Fruit fly (Drosophila melanogaster) whole organism, embryonic: ENCODE results near the gene CG7945.

ENCODE experiments used
- Asciz ChIP-seq: fragments of 200-800 bp; sonication (Bioruptor generic); optimal IDR thresholded peaks from 2 replicates; lab custom pipeline; 2017; ENCODE audit warnings: missing biosample characterization, mild to moderate bottlenecking, missing genetic modification characterization, missing genetic modification reagents
- Blimp-1 ChIP-seq: fragments of 200-800 bp; sonication (Bioruptor generic); optimal IDR thresholded peaks from 3 replicates; lab custom pipeline; 2018; ENCODE audit warnings: missing biosample characterization, missing genetic modification characterization, mild to moderate bottlenecking, moderate library complexity, missing genetic modification reagents
- C15 ChIP-seq: fragments of 200-800 bp; sonication (Bioruptor generic); IDR thresholded peaks from 3 replicates; pipeline ENCODE4 v1.3.6; 2022; ENCODE audit warnings: missing biosample characterization, missing genetic modification characterization
- CG11093 ChIP-seq: fragments of 200-800 bp; sonication (Bioruptor generic); IDR thresholded peaks from 3 replicates; pipeline ENCODE4 v1.3.6; 2022; ENCODE audit warnings: missing biosample characterization, missing genetic modification characterization
- CG11247 ChIP-seq: fragments of 200-800 bp; sonication (Bioruptor generic); IDR thresholded peaks from 2 replicates; pipeline ENCODE4 v1.3.6; 2022; ENCODE audit warnings: missing biosample characterization, missing genetic modification characterization
- CG12104 ChIP-seq: fragments of 200-800 bp; sonication (Bioruptor generic); optimal IDR thresholded peaks from 3 replicates; lab custom pipeline; 2016; ENCODE audit warnings: missing biosample characterization, missing genetic modification characterization
- CG12155 ChIP-seq: fragments of 200-800 bp; sonication (Bioruptor generic); optimal IDR thresholded peaks from 3 replicates; lab custom pipeline; 2016; ENCODE audit warnings: missing biosample characterization, missing genetic modification characterization
- CG12236 ChIP-seq: fragments of 200-800 bp; sonication (Bioruptor generic); optimal IDR thresholded peaks from 2 replicates; lab custom pipeline; 2016; ENCODE audit warnings: missing biosample characterization, missing genetic modification characterization
- CG12744 ChIP-seq: fragments of 200-800 bp; sonication (Bioruptor generic); optimal IDR thresholded peaks from 2 replicates; lab custom pipeline; 2016; ENCODE audit warnings: missing biosample characterization, missing genetic modification characterization
- CG13424 ChIP-seq: fragments of 200-800 bp; sonication (Bioruptor generic); optimal IDR thresholded peaks from 2 replicates; lab custom pipeline; 2019; ENCODE audit warnings: missing biosample characterization, mild to moderate bottlenecking, missing genetic modification characterization, moderate library complexity
- CG15479 ChIP-seq: fragments of 200-800 bp; sonication (Bioruptor generic); optimal IDR thresholded peaks from 3 replicates; lab custom pipeline; 2019; ENCODE audit warnings: missing biosample characterization, mild to moderate bottlenecking, missing genetic modification characterization, moderate library complexity
- CG16779 ChIP-seq: fragments of 200-800 bp; sonication (Bioruptor generic); IDR thresholded peaks from 2 replicates; pipeline ENCODE4 v1.3.6; 2022; ENCODE audit warnings: missing biosample characterization, missing genetic modification characterization
- CG17361 ChIP-seq: fragments of 200-800 bp; sonication (Bioruptor generic); IDR thresholded peaks from 3 replicates; pipeline ENCODE4 v1.3.6; 2022; ENCODE audit warnings: missing biosample characterization, missing genetic modification characterization
- CG18476 ChIP-seq: fragments of 200-800 bp; sonication (Bioruptor generic); optimal IDR thresholded peaks from 2 replicates; lab custom pipeline; 2016; ENCODE audit warnings: missing biosample characterization, mild to moderate bottlenecking, missing genetic modification characterization
- CG2202 ChIP-seq: fragments of 200-800 bp; sonication (Bioruptor generic); optimal IDR thresholded peaks from 2 replicates; lab custom pipeline; 2018; ENCODE audit warnings: missing biosample characterization, mild to moderate bottlenecking, missing genetic modification characterization
- CG32532 ChIP-seq: fragments of 200-800 bp; sonication (Bioruptor generic); IDR thresholded peaks from 2 replicates; pipeline ENCODE4 v1.3.6; 2022; ENCODE audit warnings: missing biosample characterization, missing genetic modification characterization
- CG32767 ChIP-seq: fragments of 200-800 bp; sonication (Bioruptor generic); IDR thresholded peaks from 2 replicates; pipeline ENCODE4 v1.3.6; 2022; ENCODE audit warnings: missing biosample characterization, missing genetic modification characterization
- CG3407 ChIP-seq: fragments of 200-800 bp; sonication (Bioruptor generic); optimal IDR thresholded peaks from 2 replicates; lab custom pipeline; 2018; ENCODE audit warnings: missing biosample characterization, mild to moderate bottlenecking, missing genetic modification characterization
- CG4328 ChIP-seq: fragments of 200-800 bp; sonication (Bioruptor generic); optimal IDR thresholded peaks from 3 replicates; lab custom pipeline; 2017; ENCODE audit warnings: missing biosample characterization, missing genetic modification reagents, missing genetic modification characterization
- CG7556 ChIP-seq: fragments of 200-800 bp; sonication (Bioruptor generic); optimal IDR thresholded peaks from 2 replicates; lab custom pipeline; 2017; ENCODE audit warnings: missing biosample characterization, mild to moderate bottlenecking, missing genetic modification characterization
- CG7745 ChIP-seq: fragments of 200-800 bp; sonication (Bioruptor generic); optimal IDR thresholded peaks from 2 replicates; lab custom pipeline; 2018; ENCODE audit warnings: missing biosample characterization, mild to moderate bottlenecking, missing genetic modification characterization, moderate library complexity
- CG8089 ChIP-seq: fragments of 200-800 bp; sonication (Bioruptor generic); optimal IDR thresholded peaks from 3 replicates; lab custom pipeline; 2016; ENCODE audit warnings: missing biosample characterization, missing genetic modification characterization
- Dref ChIP-seq: fragments of 200-800 bp; sonication (Bioruptor generic); IDR thresholded peaks from 2 replicates; pipeline ENCODE4 v1.3.6; 2022; ENCODE audit warnings: missing biosample characterization, missing genetic modification characterization
- GATAe ChIP-seq: fragments of 200-800 bp; sonication (Bioruptor generic); conservative IDR thresholded peaks from 2 replicates; pipeline ENCODE4 v1.3.6; 2022; ENCODE audit warnings: missing biosample characterization, missing genetic modification characterization
- Hand ChIP-seq: fragments of 200-800 bp; sonication (Bioruptor generic); optimal IDR thresholded peaks from 2 replicates; lab custom pipeline; 2017; ENCODE audit warnings: mild to moderate bottlenecking, missing biosample characterization, missing genetic modification reagents, missing genetic modification characterization
- Hey ChIP-seq: fragments of 200-800 bp; sonication (Bioruptor generic); optimal IDR thresholded peaks from 3 replicates; lab custom pipeline; 2018; ENCODE audit warnings: missing biosample characterization, mild to moderate bottlenecking, missing genetic modification characterization
- Lhr ChIP-seq: fragments of 200-800 bp; sonication (Bioruptor generic); optimal IDR thresholded peaks from 3 replicates; lab custom pipeline; 2017; ENCODE audit warnings: mild to moderate bottlenecking, missing biosample characterization, missing genetic modification reagents, missing genetic modification characterization
- Oli ChIP-seq: fragments of 200-800 bp; sonication (Bioruptor generic); optimal IDR thresholded peaks from 2 replicates; lab custom pipeline; 2018; ENCODE audit warnings: missing biosample characterization, mild to moderate bottlenecking, missing genetic modification characterization, moderate library complexity
- Side ChIP-seq: fragments of 200-800 bp; sonication (Bioruptor generic); optimal IDR thresholded peaks from 2 replicates; lab custom pipeline; 2016; ENCODE audit warnings: missing biosample characterization, missing genetic modification characterization
- Spps ChIP-seq: fragments of 200-800 bp; sonication (Bioruptor generic); optimal IDR thresholded peaks from 2 replicates; lab custom pipeline; 2018; ENCODE audit warnings: missing biosample characterization, mild to moderate bottlenecking, missing genetic modification characterization
- TFAM ChIP-seq: fragments of 200-800 bp; sonication (Bioruptor generic); optimal IDR thresholded peaks from 2 replicates; lab custom pipeline; 2017; ENCODE audit warnings: missing biosample characterization, missing genetic modification characterization, inconsistent platforms
- Usf ChIP-seq: fragments of 200-800 bp; sonication (Bioruptor generic); optimal IDR thresholded peaks from 2 replicates; lab custom pipeline; 2017; ENCODE audit warnings: missing genotype, missing biosample characterization, missing genetic modification characterization
- ash1 ChIP-seq: fragments of 200-800 bp; sonication (Bioruptor generic); optimal IDR thresholded peaks from 2 replicates; lab custom pipeline; 2018; ENCODE audit warnings: missing biosample characterization, mild to moderate bottlenecking, missing genetic modification characterization
- chm ChIP-seq: fragments of 200-800 bp; sonication (Bioruptor generic); IDR thresholded peaks from 2 replicates; pipeline ENCODE4 v1.3.6; 2022; ENCODE audit warnings: missing biosample characterization, missing genetic modification characterization
- dimm ChIP-seq: fragments of 200-800 bp; sonication (Bioruptor generic); IDR thresholded peaks from 2 replicates; pipeline ENCODE4 v1.3.6; 2022; ENCODE audit warnings: missing biosample characterization, missing genetic modification characterization
- dpn ChIP-seq, 2 experiments: fragments of 200-800 bp; sonication (Bioruptor generic); optimal IDR thresholded peaks; 3 replicates each; lab custom pipeline; 2016; ENCODE audit warnings: missing biosample characterization in 2 of 2, missing genetic modification characterization in 2 of 2
- en ChIP-seq: fragments of 200-800 bp; sonication (Bioruptor generic); optimal IDR thresholded peaks from 2 replicates; lab custom pipeline; 2016; ENCODE audit warnings: missing biosample characterization, missing genetic modification characterization
- fd96Cb ChIP-seq: fragments of 200-800 bp; sonication (Bioruptor generic); optimal IDR thresholded peaks from 2 replicates; lab custom pipeline; 2018; ENCODE audit warnings: missing biosample characterization, mild to moderate bottlenecking, missing genetic modification characterization, moderate library complexity
- fru ChIP-seq: fragments of >200 bp; optimal IDR thresholded peaks from 2 replicates; lab custom pipeline; 2017
- knrl ChIP-seq: fragments of 200-800 bp; sonication (Bioruptor generic); IDR thresholded peaks from 3 replicates; pipeline ENCODE4 v1.3.6; 2022; ENCODE audit warnings: missing biosample characterization, missing genetic modification characterization; ENCODE audit not compliant: partially characterized antibody
- lbe ChIP-seq: fragments of 200-800 bp; sonication (Bioruptor generic); optimal IDR thresholded peaks from 2 replicates; lab custom pipeline; 2016; ENCODE audit warnings: missing biosample characterization, mild to moderate bottlenecking, missing genetic modification characterization
- mirr ChIP-seq: fragments of 200-800 bp; sonication (Bioruptor generic); optimal IDR thresholded peaks from 3 replicates; lab custom pipeline; 2018; ENCODE audit warnings: missing biosample characterization, mild to moderate bottlenecking, missing genetic modification characterization
- prd ChIP-seq, 3 experiments: fragments of >200 bp in 2 of 3; fragments of 200-800 bp in 1 of 3; sonication (Bioruptor generic) in 1 of 3; optimal IDR thresholded peaks in 2 of 3; IDR thresholded peaks in 1 of 3; 2 replicates in 2 of 3; 3 replicates in 1 of 3; pipeline versions ENCODE4 v1.3.6 to Lab custom; 2017 to 2022; ENCODE audit warnings: missing biosample characterization in 1 of 3, missing genetic modification characterization in 1 of 3
- sima ChIP-seq: fragments of 200-800 bp; sonication (Bioruptor generic); optimal IDR thresholded peaks from 2 replicates; lab custom pipeline; 2016; ENCODE audit warnings: missing biosample characterization, missing genetic modification characterization
- twi ChIP-seq: fragments of 200-800 bp; optimal IDR thresholded peaks from 2 replicates; lab custom pipeline; 2019; ENCODE audit warnings: missing biosample characterization, mild to moderate bottlenecking, missing genetic modification characterization, moderate library complexity
- tx ChIP-seq: fragments of 200-800 bp; sonication (Bioruptor generic); optimal IDR thresholded peaks from 2 replicates; lab custom pipeline; 2016; ENCODE audit warnings: missing biosample characterization, missing genetic modification characterization
- usp ChIP-seq: fragments of >200 bp; optimal IDR thresholded peaks from 2 replicates; lab custom pipeline; 2017; ENCODE audit warnings: missing biosample characterization, missing genetic modification characterization
- zen2 ChIP-seq: fragments of 200-800 bp; sonication (Bioruptor generic); IDR thresholded peaks from 3 replicates; pipeline ENCODE4 v1.3.6; 2022; ENCODE audit warnings: missing biosample characterization, missing genetic modification characterization; ENCODE audit not compliant: partially characterized antibody

Gene CG7945

DNA sequence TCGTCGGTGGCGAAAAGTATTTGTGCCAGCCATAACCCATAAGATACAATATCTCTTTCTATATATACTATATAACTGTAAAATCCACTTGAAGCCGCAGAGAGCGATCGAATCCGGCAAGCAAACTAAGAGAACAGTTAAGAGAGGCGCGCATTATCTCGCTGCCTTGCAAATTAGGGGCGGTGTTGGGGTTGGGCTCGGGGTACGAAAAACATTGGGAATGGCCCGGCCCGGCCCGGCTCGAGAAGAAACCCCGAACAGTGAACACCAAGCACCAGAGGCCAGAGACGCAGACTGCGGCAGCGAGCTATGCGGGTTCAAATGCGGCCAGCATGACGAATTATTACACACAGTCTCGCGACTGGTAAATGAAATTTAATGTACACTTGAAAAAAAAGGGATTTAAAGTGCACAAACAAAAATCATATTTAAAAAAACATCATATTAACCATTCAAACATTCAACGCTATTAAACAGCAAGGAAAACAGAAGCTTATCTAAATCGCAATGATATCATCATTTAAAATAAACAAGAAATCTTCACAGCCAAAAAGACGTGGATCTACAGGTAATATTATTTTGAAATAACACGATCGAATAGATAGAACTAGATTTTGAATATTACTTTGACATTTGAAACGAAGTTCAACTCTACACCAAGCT is 8.6 kb upstream of the CG7945 start (continued):
- TF ChIP-seq sima (GFP tag; lab: Kevin White, UChicago) (no peak), zen2 (GFP tag; lab: Robert Waterston, UW) (no peak), Side (GFP tag; lab: Kevin White, UChicago) (peak; percentile 33), CG18476 (GFP tag; lab: Kevin White, UChicago) (peak; percentile 23), ash1 (GFP tag; lab: Kevin White, UChicago) (no peak), CG3407 (GFP tag; lab: Kevin White, UChicago) (no peak), chm (GFP tag; lab: Robert Waterston, UW) (peak; percentile 23; the same call in 1 of the 2 replicates), CG12155 (GFP tag; lab: Kevin White, UChicago) (peak; percentile 4), C15 (GFP tag; lab: Robert Waterston, UW) (0 out of 3 replicates have a peak, but pooled peaks have one; percentile 39), CG11093 (no peak), CG2202 (tag; lab: Kevin White, UChicago) (no peak), Hand (no peak), CG32532 (GFP tag; lab: Robert Waterston, UW) (peak; percentile 58), TFAM (GFP tag; lab: Kevin White, UChicago) (no peak), mirr (GFP tag; lab: Kevin White, UChicago) (peak; percentile 15), prd (optimal IDR thresholded peaks at IDR 0.05; lab: Kevin White, UChicago) (no peak), prd (GFP tag; IDR thresholded peaks at IDR 0.05; lab: Robert Waterston, UW) (peak; percentile 70), CG12104 (GFP tag; lab: Kevin White, UChicago) (peak; percentile 63), CG8089 (GFP tag; lab: Kevin White, UChicago) (no peak), Spps (no peak), CG32767 (GFP tag; lab: Robert Waterston, UW) (no peak), CG17361 (GFP tag; lab: Robert Waterston, UW) (peak; percentile 85; the same call in 2 of the 3 replicates), CG16779 (GFP tag; lab: Robert Waterston, UW) (no peak), Oli (tag; lab: Kevin White, UChicago) (peak; percentile 25), fd96Cb (peak; percentile 66), usp (GFP tag; lab: Kevin White, UChicago) (no peak), CG7556 (GFP tag; lab: Kevin White, UChicago) (peak; percentile 54), tx (GFP tag; lab: Kevin White, UChicago) (no peak), CG4328 (GFP tag; lab: Kevin White, UChicago) (no peak), lbe (GFP tag; lab: Kevin White, UChicago) (peak; percentile 74), Asciz (GFP tag; lab: Kevin White, UChicago) (peak; percentile 6)

DNA sequence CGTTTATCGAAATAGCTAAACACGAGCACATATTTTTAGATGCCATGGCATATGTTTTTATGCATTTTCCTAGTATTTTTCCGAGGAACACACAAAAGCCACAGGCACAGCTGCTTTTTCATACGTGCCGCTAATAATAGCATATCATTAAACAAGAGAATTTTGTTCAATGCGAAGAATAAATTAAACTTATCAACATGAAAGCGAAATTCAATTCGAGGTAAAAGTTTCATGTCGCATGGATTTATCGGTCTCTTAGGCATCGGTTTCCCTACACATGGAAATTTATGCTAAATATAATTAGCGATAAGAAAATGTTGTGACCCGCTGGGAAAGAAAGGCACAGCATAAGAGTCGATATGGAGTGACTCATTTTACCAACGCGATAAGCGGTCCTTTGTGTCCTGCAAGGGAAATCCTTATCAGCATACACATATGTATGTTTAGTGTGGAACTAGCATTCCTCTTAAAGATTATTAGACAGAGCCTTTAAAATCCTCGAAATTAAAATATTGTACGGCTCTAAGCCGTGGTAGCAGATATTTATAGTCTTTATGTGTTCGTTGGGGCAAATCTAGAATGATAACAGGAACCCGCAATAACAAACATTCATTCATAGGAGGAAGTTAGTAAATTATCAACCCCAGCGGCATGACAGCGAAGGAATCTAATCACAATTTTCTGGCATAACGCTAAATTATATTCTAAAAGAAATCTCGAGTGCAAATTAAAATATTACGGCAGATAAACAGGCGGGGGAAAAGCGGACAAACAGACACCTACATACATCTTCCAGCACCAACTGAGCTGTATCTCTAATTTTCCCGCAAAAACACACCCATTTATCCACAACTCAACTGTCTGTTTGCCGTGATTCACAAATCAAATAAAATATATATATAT is 7.7 kb upstream of the CG7945 start, which contains the start of gene CG43248:
Gene CG43248, minus strand, starts transcription at position 51 of the 903 bp plus-strand sequence.
- TF ChIP-seq Hey (peak; percentile 21), CG15479 (peak; percentile 42), CG13424 (tag; lab: Kevin White, UChicago) (no peak), CG12236 (no peak), dpn (GFP tag; optimal IDR thresholded peaks at IDR 0.05; lab: Kevin White, UChicago) (no peak), CG11247 (GFP tag; lab: Robert Waterston, UW) (no peak), CG7745 (tag; lab: Kevin White, UChicago) (peak; percentile 54), dimm (no peak), knrl (GFP tag; lab: Robert Waterston, UW) (no peak), fru (lab: Kevin White, UChicago) (no peak), Blimp-1 (GFP tag; lab: Kevin White, UChicago) (peak; percentile 30), CG2202 (tag; lab: Kevin White, UChicago) (no peak), CG12744 (GFP tag; lab: Kevin White, UChicago) (no peak), GATAe (GFP tag; lab: Robert Waterston, UW) (no peak), Lhr (GFP tag; lab: Kevin White, UChicago) (no peak), Usf (GFP tag; lab: Kevin White, UChicago) (no peak), twi (tag; lab: Kevin White, UChicago) (peak; percentile 11), en (GFP tag; lab: Kevin White, UChicago) (no peak), Dref (GFP tag; lab: Robert Waterston, UW) (no peak)
